Worm (Caenorhabditis elegans): Measurements from ENCODE around the gene fbxa-82.

DNA sequence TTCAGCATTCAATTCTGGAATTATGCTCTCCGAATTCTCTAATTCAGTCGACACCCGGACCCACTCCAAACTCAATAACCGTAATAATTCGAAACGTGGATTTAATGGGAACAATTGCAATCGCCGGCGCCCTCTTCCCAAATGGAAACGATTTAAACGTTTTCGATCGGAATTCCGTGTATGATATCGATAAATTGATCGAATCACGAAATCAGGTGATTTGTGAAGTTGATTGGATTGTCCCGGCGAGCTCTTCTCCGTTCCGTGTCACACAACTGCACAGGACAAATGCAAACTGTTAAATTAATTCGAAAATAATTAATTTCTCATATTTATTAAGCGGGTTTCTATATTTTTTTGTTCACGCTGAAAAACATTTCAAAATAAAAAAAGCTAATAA, 3.5 kb upstream of the fbxa-82 start, which contains the start of gene C25D7.16:
- TF ChIP-seq ama-1 (optimal IDR thresholded peaks at IDR 0.05) (no peak), flt-1 (GFP tag; IDR thresholded peaks at IDR 0.05) (no peak), B0310.2 (tag; optimal IDR thresholded peaks at IDR 0.05) (no peak), hmbx-1 (tag; optimal IDR thresholded peaks at IDR 0.05) (no peak), aly-1 (tag; optimal IDR thresholded peaks at IDR 0.05) (no peak), scrt-1 (GFP tag; IDR thresholded peaks at IDR 0.05) (no peak), hmg-4 (GFP tag; optimal IDR thresholded peaks at IDR 0.05) (no peak), tbx-37 (GFP tag; conservative IDR thresholded peaks at IDR 0.05) (no peak)

Data from whole organism, early embryonic.